Worm (Caenorhabditis elegans) whole organism, young adult: Measurements from ENCODE around the gene srx-50.

ENCODE experiments used
- K12H6.12 ChIP-seq: fragments of 200-800 bp; sonication (Bioruptor generic); optimal IDR thresholded peaks from 2 replicates; lab custom pipeline; 2018; ENCODE audit warnings: mild to moderate bottlenecking, missing genetic modification characterization, missing compliant biosample characterization
- dpl-1 ChIP-seq: fragments of 150-350 bp; optimal IDR thresholded peaks from 2 replicates; lab custom pipeline; 2014; ENCODE audit warnings: missing biosample characterization, missing genetic modification reagents, missing genetic modification characterization

- no peak for TF ChIP-seq K12H6.12 (tag; lab: Kevin White, UChicago)
- TF ChIP-seq dpl-1: no peak
Measured at ce11 chrIV:7017123-7017674, 40.6 kb upstream of the srx-50 start, which contains the start of gene gldi-4.
